Worm (Caenorhabditis elegans) whole organism, L2 larva: ENCODE results near the gene cox-10.

Experiments used
- egl-27 ChIP-seq: sonication (generic microtip); optimal IDR thresholded peaks from 3 replicates; lab custom pipeline; 2017; ENCODE audit warnings: missing biosample characterization, missing genetic modification reagents, missing genetic modification characterization
- mdl-1 ChIP-seq, 2 experiments: fragments of 150-350 bp in 1 of 2; sonication (generic microtip) in 1 of 2; optimal IDR thresholded peaks; 2 replicates each; lab custom pipeline; 2017; ENCODE audit warnings: missing biosample characterization in 2 of 2, missing genetic modification characterization in 2 of 2

- no peak for TF ChIP-seq mdl-1 (tag; optimal IDR thresholded peaks at IDR 0.05; lab: Kevin White, UChicago)
- TF ChIP-seq egl-27 (tag; lab: Kevin White, UChicago), result no peak
Measured at ce11 chrII:12689333-12689732, 9.6 kb downstream of the cox-10 start.
